Fruit fly (Drosophila melanogaster) whole organism, larva: ENCODE results near the gene CG41099.

Source experiments
- noc ChIP-seq: fragments of 200-800 bp; sonication (Bioruptor generic); optimal IDR thresholded peaks from 3 replicates; lab custom pipeline; 2019; ENCODE audit warnings: missing biosample characterization, mild to moderate bottlenecking, missing genetic modification characterization, moderate library complexity

CG41099 gene

DNA sequence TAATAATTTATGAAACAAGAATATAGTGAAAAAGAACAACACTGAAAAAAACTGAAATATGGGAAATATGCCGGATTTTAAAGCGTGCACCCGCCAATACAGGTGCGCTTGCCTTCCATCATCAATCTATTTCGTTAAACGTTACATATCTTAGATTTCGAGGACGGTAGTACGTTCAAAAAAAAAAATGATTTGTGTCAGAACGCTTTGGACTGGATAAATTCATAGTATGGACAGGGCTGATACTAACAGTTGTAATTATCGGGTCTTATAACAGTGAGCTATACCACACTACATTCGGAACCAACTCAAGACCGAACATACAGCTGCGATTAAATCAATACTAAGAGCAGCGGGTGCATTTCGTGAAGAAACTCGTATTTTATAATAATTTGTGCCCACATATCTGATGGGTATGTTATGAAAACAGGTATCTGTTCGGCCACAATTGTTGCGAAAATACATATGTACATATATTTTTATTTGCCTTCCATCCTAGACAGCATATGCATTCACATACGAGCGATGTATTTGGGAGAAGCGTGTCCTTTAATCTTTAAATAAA lies at the start of gene CG41099:
TSS of gene CG41099 (plus strand) at position 248 of the 565 bp plus-strand sequence.
- no peak for TF ChIP-seq noc

DNA sequence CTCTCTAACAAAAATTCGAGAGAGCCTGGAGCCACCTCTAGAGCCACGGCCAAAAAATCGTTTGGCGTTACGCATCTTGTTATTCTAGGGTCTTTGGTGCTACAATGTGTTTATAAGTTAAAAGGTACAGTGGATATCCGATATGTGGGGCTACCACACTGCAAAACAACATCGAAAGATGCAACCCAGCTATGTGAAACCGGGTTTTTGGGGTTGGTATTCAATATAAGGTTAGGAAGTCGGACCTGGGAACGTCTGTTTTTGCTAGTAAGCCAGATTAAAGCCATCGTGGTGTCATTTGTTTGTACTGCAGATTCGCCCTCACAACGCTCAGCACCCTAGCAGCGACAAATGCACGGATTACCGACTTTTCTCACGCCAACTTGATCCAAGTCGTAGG lies 3.6 kb upstream of the CG41099 start:
- no peak for TF ChIP-seq noc

DNA sequence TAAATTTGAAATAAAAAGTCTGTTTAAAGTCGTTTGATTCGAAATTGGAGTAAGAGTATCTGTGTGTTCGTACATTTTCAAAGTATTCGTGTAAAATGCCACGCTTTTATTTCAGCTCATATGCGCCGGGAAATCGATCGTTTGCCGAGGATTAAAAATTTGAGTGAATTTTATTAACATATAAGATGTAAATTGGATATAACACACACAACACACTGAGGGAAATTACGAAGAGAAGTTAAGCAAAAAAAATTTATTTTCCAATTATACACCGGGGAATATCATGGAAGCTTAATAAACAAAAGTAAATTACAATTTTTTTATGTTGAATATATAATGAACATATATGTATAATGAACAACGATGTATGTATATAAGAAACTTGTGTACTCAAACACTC lies 764 bp upstream of the CG41099 start:
- no peak for TF ChIP-seq noc

dm6 chr3R:3888755-3889154 lies 42.2 kb downstream of the CG41099 start:
- no peak for TF ChIP-seq noc
